Fruit fly (Drosophila melanogaster): Measurements from ENCODE around the gene Pkd2.

Gene Pkd2

dm6 chr2L:12433712-12434534, 35.8 kb downstream of the Pkd2 start, which contains the start of gene eRF3 (continued):
- TF ChIP-seq CG33557 (GFP tag; optimal IDR thresholded peaks at IDR 0.05) (peak; percentile 77), scrt (GFP tag; optimal IDR thresholded peaks at IDR 0.05) (peak; percentile 14), danr (GFP tag; IDR thresholded peaks at IDR 0.05) (peak; percentile 65), Optix (GFP tag; IDR thresholded peaks at IDR 0.05) (peak; percentile 59; the same call in 2 of the 3 replicates), gcm (GFP tag; optimal IDR thresholded peaks at IDR 0.05) (peak; percentile 54), Aef1 (GFP tag; IDR thresholded peaks at IDR 0.05) (peak; percentile 67), CG14441 (GFP tag; IDR thresholded peaks at IDR 0.05) (peak; percentile 74), HLHmδ (GFP tag; optimal IDR thresholded peaks at IDR 0.05) (no peak), Atf3 (GFP tag; optimal IDR thresholded peaks at IDR 0.05) (no peak), ems (GFP tag; optimal IDR thresholded peaks at IDR 0.05) (no peak), CG7963 (GFP tag; IDR thresholded peaks at IDR 0.05; ENCODE audit: partially characterized antibody) (no peak), onecut (GFP tag; IDR thresholded peaks at IDR 0.05) (peak; percentile 29; the same call in 1 of the 2 replicates), H15 (GFP tag; IDR thresholded peaks at IDR 0.05) (peak; percentile 43; the same call in 1 of the 3 replicates), ftz-f1 (GFP tag; optimal IDR thresholded peaks at IDR 0.05) (no peak), wdn (GFP tag; IDR thresholded peaks at IDR 0.05) (peak; percentile 40; the same call in 1 of the 2 replicates), caup (GFP tag; optimal IDR thresholded peaks at IDR 0.05; ENCODE audit: severe bottlenecking) (peak; percentile 48), bowl (GFP tag; IDR thresholded peaks at IDR 0.05) (no peak), wek (GFP tag; optimal IDR thresholded peaks at IDR 0.05) (peak; percentile 31), z (GFP tag; IDR thresholded peaks at IDR 0.05) (no peak), CG10959 (GFP tag; IDR thresholded peaks at IDR 0.05) (peak; percentile 25; the same call in 1 of the 2 replicates), Atf-2 (GFP tag; optimal IDR thresholded peaks at IDR 0.05) (peak; percentile 10), lov (optimal IDR thresholded peaks at IDR 0.05) (no peak), lov (GFP tag; IDR thresholded peaks at IDR 0.05) (0 out of 3 replicates have a peak, but pooled peaks have one; percentile 53), pb (GFP tag; optimal IDR thresholded peaks at IDR 0.05) (no peak), fd96Cb (tag; optimal IDR thresholded peaks at IDR 0.05) (peak; percentile 71), aop (GFP tag; IDR thresholded peaks at IDR 0.05) (no peak), Bteb2 (GFP tag; optimal IDR thresholded peaks at IDR 0.05) (no peak), Ravus (GFP tag; IDR thresholded peaks at IDR 0.05) (peak; percentile 27), CG9797 (GFP tag; optimal IDR thresholded peaks at IDR 0.05) (no peak), CG18262 (tag; optimal IDR thresholded peaks at IDR 0.05) (peak; percentile 91), fd102C (GFP tag; optimal IDR thresholded peaks at IDR 0.05) (no peak), Hsf (GFP tag; optimal IDR thresholded peaks at IDR 0.05) (peak; percentile 26), unc-4 (GFP tag; IDR thresholded peaks at IDR 0.05; ENCODE audit: partially characterized antibody) (0 out of 2 replicates have a peak, but pooled peaks have one; percentile 15), CG3281 (GFP tag; optimal IDR thresholded peaks at IDR 0.05) (peak; percentile 58), ewg (GFP tag; optimal IDR thresholded peaks at IDR 0.05) (peak; percentile 52), Tbp (GFP tag; optimal IDR thresholded peaks at IDR 0.05) (no peak), CG13624 (GFP tag; optimal IDR thresholded peaks at IDR 0.05) (no peak), bab2 (GFP tag; optimal IDR thresholded peaks at IDR 0.05) (peak; percentile 14), CG12299 (tag; optimal IDR thresholded peaks at IDR 0.05) (peak; percentile 72), CG32532 (GFP tag; IDR thresholded peaks at IDR 0.05) (peak; percentile 82), ara (GFP tag; IDR thresholded peaks at IDR 0.05) (peak; percentile 39; the same call in 1 of the 2 replicates), gt (GFP tag; IDR thresholded peaks at IDR 0.05) (peak; percentile 48), CG9876 (GFP tag; optimal IDR thresholded peaks at IDR 0.05) (no peak), twi (tag; optimal IDR thresholded peaks at IDR 0.05) (peak; percentile 75), CG15073 (GFP tag; optimal IDR thresholded peaks at IDR 0.05) (no peak), wor (GFP tag; IDR thresholded peaks at IDR 0.05) (peak; percentile 63; the same call in 1 of the 2 replicates), ham (GFP tag; IDR thresholded peaks at IDR 0.05) (0 out of 2 replicates have a peak, but pooled peaks have one; percentile 25), CG6175 (GFP tag; IDR thresholded peaks at IDR 0.05) (no peak; the same call in 2 of the 3 replicates), repo (GFP tag; optimal IDR thresholded peaks at IDR 0.05) (no peak), rib (GFP tag; IDR thresholded peaks at IDR 0.05) (no peak)

Measured in whole organism, embryonic.